Fruit fly (Drosophila melanogaster) whole organism, embryonic: ENCODE results near the gene CG31174.

Experiments used
- CG10147 ChIP-seq: fragments of 200-800 bp; sonication (Bioruptor generic); optimal IDR thresholded peaks from 2 replicates; lab custom pipeline; 2019; ENCODE audit warnings: missing biosample characterization, mild to moderate bottlenecking, missing genetic modification characterization, moderate library complexity
- CG10431 ChIP-seq: fragments of 200-800 bp; sonication (Bioruptor generic); optimal IDR thresholded peaks from 3 replicates; lab custom pipeline; 2018; ENCODE audit warnings: missing biosample characterization, mild to moderate bottlenecking, missing genetic modification characterization
- CG10979 ChIP-seq: fragments of 200-800 bp; sonication (Bioruptor generic); optimal IDR thresholded peaks from 2 replicates; lab custom pipeline; 2018; ENCODE audit warnings: missing biosample characterization, mild to moderate bottlenecking, missing genetic modification characterization, moderate library complexity
- CG12071 ChIP-seq: fragments of 200-800 bp; sonication (Bioruptor generic); optimal IDR thresholded peaks from 3 replicates; lab custom pipeline; 2018; ENCODE audit warnings: missing biosample characterization, mild to moderate bottlenecking, missing genetic modification characterization
- CG14710 ChIP-seq: fragments of 200-800 bp; sonication (Bioruptor generic); optimal IDR thresholded peaks from 3 replicates; lab custom pipeline; 2019; ENCODE audit warnings: missing biosample characterization, mild to moderate bottlenecking, missing genetic modification characterization, moderate library complexity
- CG15269 ChIP-seq: fragments of 200-800 bp; sonication (Bioruptor generic); optimal IDR thresholded peaks from 2 replicates; lab custom pipeline; 2018; ENCODE audit warnings: missing biosample characterization, mild to moderate bottlenecking, missing genetic modification characterization, moderate library complexity
- CG1602 ChIP-seq: fragments of 200-800 bp; sonication (Bioruptor generic); optimal IDR thresholded peaks from 3 replicates; lab custom pipeline; 2016; ENCODE audit warnings: missing biosample characterization, missing genetic modification characterization
- CG17385 ChIP-seq: fragments of 200-800 bp; sonication (Bioruptor generic); optimal IDR thresholded peaks from 3 replicates; lab custom pipeline; 2018; ENCODE audit warnings: missing biosample characterization, mild to moderate bottlenecking, missing genetic modification characterization
- CG18764 ChIP-seq: fragments of 200-800 bp; sonication (Bioruptor generic); optimal IDR thresholded peaks from 3 replicates; lab custom pipeline; 2016; ENCODE audit warnings: missing biosample characterization, missing genetic modification characterization
- CG2120 ChIP-seq: fragments of 200-800 bp; sonication (Bioruptor generic); optimal IDR thresholded peaks from 3 replicates; lab custom pipeline; 2016; ENCODE audit warnings: missing biosample characterization, missing genetic modification characterization
- CG30020 ChIP-seq: fragments of 200-800 bp; optimal IDR thresholded peaks from 2 replicates; lab custom pipeline; 2019; ENCODE audit warnings: missing biosample characterization, mild to moderate bottlenecking, missing genetic modification characterization, moderate library complexity
- CG3163 ChIP-seq: fragments of 200-800 bp; sonication (Bioruptor generic); optimal IDR thresholded peaks from 3 replicates; lab custom pipeline; 2016; ENCODE audit warnings: missing biosample characterization, missing genetic modification characterization
- CG4360 ChIP-seq: fragments of 200-800 bp; sonication (Bioruptor generic); IDR thresholded peaks from 2 replicates; pipeline ENCODE4 v1.3.6; 2022; ENCODE audit warnings: missing biosample characterization, missing genetic modification characterization
- CG6689 ChIP-seq: fragments of 200-800 bp; sonication (Bioruptor generic); IDR thresholded peaks from 2 replicates; pipeline ENCODE4 v1.3.6; 2022; ENCODE audit warnings: missing biosample characterization, missing genetic modification characterization
- CG7556 ChIP-seq: fragments of 200-800 bp; sonication (Bioruptor generic); optimal IDR thresholded peaks from 2 replicates; lab custom pipeline; 2017; ENCODE audit warnings: missing biosample characterization, mild to moderate bottlenecking, missing genetic modification characterization
- CG7839 ChIP-seq: fragments of 200-800 bp; sonication (Bioruptor generic); optimal IDR thresholded peaks from 3 replicates; lab custom pipeline; 2018; ENCODE audit warnings: missing biosample characterization, mild to moderate bottlenecking, missing genetic modification characterization, moderate library complexity
- CG8089 ChIP-seq: fragments of 200-800 bp; sonication (Bioruptor generic); optimal IDR thresholded peaks from 3 replicates; lab custom pipeline; 2016; ENCODE audit warnings: missing biosample characterization, missing genetic modification characterization
- CG9727 ChIP-seq: fragments of 200-800 bp; sonication (Bioruptor generic); optimal IDR thresholded peaks from 3 replicates; lab custom pipeline; 2017; ENCODE audit warnings: missing biosample characterization, mild to moderate bottlenecking, missing genetic modification characterization
- D19A ChIP-seq: fragments of 200-800 bp; optimal IDR thresholded peaks from 3 replicates; lab custom pipeline; 2019; ENCODE audit warnings: missing biosample characterization, mild to moderate bottlenecking, missing genetic modification characterization, moderate library complexity
- Dip2 ChIP-seq: fragments of 200-800 bp; sonication (Bioruptor generic); IDR thresholded peaks from 2 replicates; pipeline ENCODE4 v1.3.6; 2022; ENCODE audit warnings: missing biosample characterization, missing genetic modification characterization
- Dip3 ChIP-seq: fragments of 200-800 bp; sonication (Bioruptor generic); optimal IDR thresholded peaks from 3 replicates; lab custom pipeline; 2016; ENCODE audit warnings: missing biosample characterization, missing genetic modification characterization
- Eip74EF ChIP-seq, 2 experiments: fragments of 200-800 bp in 1 of 2; fragments of >200 bp in 1 of 2; sonication (Bioruptor generic) in 1 of 2; optimal IDR thresholded peaks; 2 replicates each; lab custom pipeline; 2017 to 2019; ENCODE audit warnings: missing biosample characterization in 2 of 2, missing genetic modification characterization in 2 of 2, mild to moderate bottlenecking in 1 of 2, moderate library complexity in 1 of 2
- Fer3 ChIP-seq: fragments of 200-800 bp; sonication (Bioruptor generic); optimal IDR thresholded peaks from 2 replicates; lab custom pipeline; 2018; ENCODE audit warnings: missing biosample characterization, mild to moderate bottlenecking, missing genetic modification characterization, moderate library complexity
- GATAe ChIP-seq: fragments of 200-800 bp; sonication (Bioruptor generic); conservative IDR thresholded peaks from 2 replicates; pipeline ENCODE4 v1.3.6; 2022; ENCODE audit warnings: missing biosample characterization, missing genetic modification characterization
- HmgZ ChIP-seq: fragments of 200-800 bp; sonication (Bioruptor generic); optimal IDR thresholded peaks from 2 replicates; lab custom pipeline; 2018; ENCODE audit warnings: missing biosample characterization, mild to moderate bottlenecking, missing genetic modification characterization
- Hmr ChIP-seq: fragments of 200-800 bp; sonication (Bioruptor generic); optimal IDR thresholded peaks from 3 replicates; lab custom pipeline; 2017; ENCODE audit warnings: mild to moderate bottlenecking, missing biosample characterization, missing genetic modification reagents, missing genetic modification characterization
- Neu2 ChIP-seq: fragments of 200-800 bp; sonication (Bioruptor generic); optimal IDR thresholded peaks from 3 replicates; lab custom pipeline; 2016; ENCODE audit warnings: missing biosample characterization, missing genetic modification characterization, borderline replicate concordance
- Oaz ChIP-seq: fragments of 200-800 bp; sonication (Bioruptor generic); IDR thresholded peaks from 2 replicates; pipeline ENCODE4 v1.3.6; 2022; ENCODE audit warnings: missing biosample characterization, missing genetic modification characterization
- Six4 ChIP-seq: fragments of 200-800 bp; sonication (Bioruptor generic); optimal IDR thresholded peaks from 2 replicates; lab custom pipeline; 2016; ENCODE audit warnings: missing biosample characterization, missing genetic modification characterization
- Sry-δ ChIP-seq: fragments of 200-800 bp; sonication (Bioruptor generic); optimal IDR thresholded peaks from 2 replicates; lab custom pipeline; 2016; ENCODE audit warnings: missing biosample characterization, missing genetic modification characterization
- Tbp ChIP-seq: fragments of >200 bp; optimal IDR thresholded peaks from 2 replicates; lab custom pipeline; 2018; ENCODE audit warnings: missing biosample characterization, missing genetic modification characterization
- bcd ChIP-seq: fragments of 200-800 bp; sonication (Bioruptor generic); optimal IDR thresholded peaks from 2 replicates; lab custom pipeline; 2017; ENCODE audit warnings: missing biosample characterization, mild to moderate bottlenecking, missing genetic modification characterization
- chinmo ChIP-seq: fragments of 200-800 bp; sonication (Bioruptor generic); IDR thresholded peaks from 4 replicates; pipeline ENCODE4 v1.3.6; 2022; ENCODE audit warnings: missing biosample characterization, missing genetic modification characterization; ENCODE audit not compliant: partially characterized antibody
- crol ChIP-seq: fragments of 200-800 bp; sonication (Bioruptor generic); IDR thresholded peaks from 2 replicates; pipeline ENCODE4 v1.3.6; 2022; ENCODE audit warnings: missing biosample characterization, missing genetic modification characterization
- cwo ChIP-seq: fragments of 200-800 bp; sonication (Bioruptor generic); optimal IDR thresholded peaks from 3 replicates; lab custom pipeline; 2017; ENCODE audit warnings: missing biosample characterization, missing genetic modification characterization, mild to moderate bottlenecking, moderate library complexity, missing genetic modification reagents
- dmrt99B ChIP-seq: fragments of 200-800 bp; sonication (Bioruptor generic); optimal IDR thresholded peaks from 2 replicates; lab custom pipeline; 2018; ENCODE audit warnings: missing biosample characterization, mild to moderate bottlenecking, missing genetic modification characterization, moderate library complexity
- hb ChIP-seq: fragments of 200-800 bp; sonication (Bioruptor generic); IDR thresholded peaks from 3 replicates; pipeline ENCODE4 v1.3.6; 2022; ENCODE audit warnings: missing biosample characterization, missing genetic modification characterization; ENCODE audit not compliant: partially characterized antibody
- lab ChIP-seq: fragments of 200-800 bp; sonication (Bioruptor generic); optimal IDR thresholded peaks from 3 replicates; lab custom pipeline; 2017; ENCODE audit warnings: missing biosample characterization, missing genetic modification characterization, mild to moderate bottlenecking, moderate library complexity, missing genetic modification reagents
- peb ChIP-seq: fragments of 200-800 bp; sonication (Bioruptor generic); IDR thresholded peaks from 2 replicates; pipeline ENCODE4 v1.3.6; 2022; ENCODE audit warnings: missing biosample characterization, missing genetic modification characterization
- ranshi ChIP-seq: fragments of 200-800 bp; sonication (Bioruptor generic); IDR thresholded peaks from 2 replicates; pipeline ENCODE4 v1.3.6; 2022; ENCODE audit warnings: missing biosample characterization, missing genetic modification characterization
- row ChIP-seq: fragments of 200-800 bp; sonication (Bioruptor generic); IDR thresholded peaks from 3 replicates; pipeline ENCODE4 v1.3.6; 2022; ENCODE audit warnings: missing biosample characterization, missing genetic modification characterization
- sc ChIP-seq, 3 experiments: fragments of >200 bp in 2 of 3; fragments of 200-800 bp in 1 of 3; sonication (Bioruptor generic) in 1 of 3; optimal IDR thresholded peaks; 2 replicates in 2 of 3; 3 replicates in 1 of 3; lab custom pipeline; 2017; ENCODE audit warnings: mild to moderate bottlenecking in 1 of 3, missing biosample characterization in 1 of 3, missing genetic modification characterization in 1 of 3, missing genetic modification reagents in 1 of 3
- sob ChIP-seq: fragments of 200-800 bp; sonication (Bioruptor generic); IDR thresholded peaks from 2 replicates; pipeline ENCODE4 v1.3.6; 2022; ENCODE audit warnings: missing biosample characterization, missing genetic modification characterization
- sqz ChIP-seq: fragments of 200-800 bp; sonication (Bioruptor generic); optimal IDR thresholded peaks from 3 replicates; lab custom pipeline; 2018; ENCODE audit warnings: missing biosample characterization, mild to moderate bottlenecking, missing genetic modification characterization
- sug ChIP-seq: fragments of 200-800 bp; optimal IDR thresholded peaks from 2 replicates; lab custom pipeline; 2019; ENCODE audit warnings: missing biosample characterization, mild to moderate bottlenecking, missing genetic modification characterization, moderate library complexity
- unpg ChIP-seq: fragments of 200-800 bp; sonication (Bioruptor generic); optimal IDR thresholded peaks from 3 replicates; lab custom pipeline; 2018; ENCODE audit warnings: missing biosample characterization, mild to moderate bottlenecking, missing genetic modification characterization, moderate library complexity
- usp ChIP-seq: fragments of >200 bp; optimal IDR thresholded peaks from 2 replicates; lab custom pipeline; 2017; ENCODE audit warnings: missing biosample characterization, missing genetic modification characterization
- vvl ChIP-seq: fragments of 200-800 bp; sonication (Bioruptor generic); IDR thresholded peaks from 2 replicates; pipeline ENCODE4 v1.3.6; 2022; ENCODE audit warnings: missing biosample characterization, missing genetic modification characterization
- zf30C ChIP-seq: fragments of 200-800 bp; sonication (Bioruptor generic); optimal IDR thresholded peaks from 3 replicates; lab custom pipeline; 2018; ENCODE audit warnings: missing biosample characterization, mild to moderate bottlenecking, missing genetic modification characterization

The CG31174 gene

dm6 chr3R:21852579-21853233 lies 16.6 kb downstream of the CG31174 start (continued):
- TF ChIP-seq chinmo = peak; percentile 26; the same call in 1 of the 4 replicates
- peak; percentile 36 for TF ChIP-seq CG10147 (GFP tag; lab: Kevin White, UChicago)
- peak; percentile 51 for TF ChIP-seq Hmr
- TF ChIP-seq D19A (tag; lab: Kevin White, UChicago) = peak; percentile 89
- peak; percentile 4 for TF ChIP-seq CG14710 (tag; lab: Kevin White, UChicago)
- peak; percentile 52 for TF ChIP-seq lab (GFP tag; lab: Kevin White, UChicago)
- no peak for TF ChIP-seq Oaz
- peak in 1 of 2 experiments; percentile 9 for TF ChIP-seq Eip74EF (GFP tag; optimal IDR thresholded peaks at IDR 0.05; lab: Kevin White, UChicago)
- TF ChIP-seq CG8089 (GFP tag; lab: Kevin White, UChicago) = no peak
- no peak for TF ChIP-seq Sry-δ
- TF ChIP-seq CG2120 (GFP tag; lab: Kevin White, UChicago) = peak; percentile 69
- no peak for TF ChIP-seq Neu2
- TF ChIP-seq sug = peak; percentile 12
- TF ChIP-seq CG10431 (GFP tag; lab: Kevin White, UChicago) = no peak
- peak; percentile 45 for TF ChIP-seq CG7839 (tag; lab: Kevin White, UChicago)
- no peak for TF ChIP-seq Tbp (GFP tag; lab: Kevin White, UChicago)
- TF ChIP-seq CG17385 (GFP tag; lab: Kevin White, UChicago) = peak; percentile 26
- TF ChIP-seq bcd (GFP tag; lab: Kevin White, UChicago) = peak; percentile 18
- no peak for TF ChIP-seq GATAe (GFP tag; lab: Robert Waterston, UW)
- peak; percentile 42 for TF ChIP-seq CG15269
- no peak for TF ChIP-seq ranshi
- no peak for TF ChIP-seq zf30C
- TF ChIP-seq CG4360 (GFP tag; lab: Robert Waterston, UW) = 0 out of 2 replicates have a peak, but pooled peaks have one; percentile 17
- peak; percentile 82 for TF ChIP-seq sqz
- 0 out of 2 replicates have a peak, but pooled peaks have one; percentile 32 for TF ChIP-seq CG6689 (GFP tag; lab: Robert Waterston, UW)
- TF ChIP-seq Dip3 (GFP tag; lab: Kevin White, UChicago) = peak; percentile 18
- TF ChIP-seq cwo = peak; percentile 5
- TF ChIP-seq CG12071 = no peak
- no peak for TF ChIP-seq hb (GFP tag; lab: Robert Waterston, UW)
- peak; percentile 46 for TF ChIP-seq CG7556
- TF ChIP-seq CG1602 (GFP tag; lab: Kevin White, UChicago) = no peak
- TF ChIP-seq usp (GFP tag; lab: Kevin White, UChicago) = no peak
- TF ChIP-seq Dip2 (GFP tag; lab: Robert Waterston, UW) = no peak
- TF ChIP-seq CG10979 (tag; lab: Kevin White, UChicago) = peak; percentile 23
- TF ChIP-seq vvl (GFP tag; lab: Robert Waterston, UW) = peak; percentile 41; the same call in 1 of the 2 replicates
- peak; percentile 39 for TF ChIP-seq Fer3 (tag; lab: Kevin White, UChicago)
- TF ChIP-seq CG18764 = no peak
- peak; percentile 47 for TF ChIP-seq row (GFP tag; lab: Robert Waterston, UW)
- no peak for TF ChIP-seq Six4 (GFP tag; lab: Kevin White, UChicago)
- TF ChIP-seq sob (GFP tag; lab: Robert Waterston, UW) = no peak
- peak; percentile 29 for TF ChIP-seq dmrt99B (tag; lab: Kevin White, UChicago)
- no peak for TF ChIP-seq HmgZ (tag; lab: Kevin White, UChicago)
- no peak for TF ChIP-seq peb (GFP tag; lab: Robert Waterston, UW)
- no peak for TF ChIP-seq CG9727 (GFP tag; lab: Kevin White, UChicago)
- peak; percentile 6 for TF ChIP-seq CG3163 (GFP tag; lab: Kevin White, UChicago)
- TF ChIP-seq sc (optimal IDR thresholded peaks at IDR 0.05; lab: Kevin White, UChicago) = no peak
- TF ChIP-seq sc (GFP tag; optimal IDR thresholded peaks at IDR 0.05; lab: Kevin White, UChicago) = no peak
- TF ChIP-seq CG30020 (tag; lab: Kevin White, UChicago) = no peak
- TF ChIP-seq crol (GFP tag; lab: Robert Waterston, UW) = peak; percentile 70
- peak; percentile 19 for TF ChIP-seq unpg (GFP tag; lab: Kevin White, UChicago)
